Fruit fly (Drosophila melanogaster): Measurements from ENCODE around the gene tomb.

DNA sequence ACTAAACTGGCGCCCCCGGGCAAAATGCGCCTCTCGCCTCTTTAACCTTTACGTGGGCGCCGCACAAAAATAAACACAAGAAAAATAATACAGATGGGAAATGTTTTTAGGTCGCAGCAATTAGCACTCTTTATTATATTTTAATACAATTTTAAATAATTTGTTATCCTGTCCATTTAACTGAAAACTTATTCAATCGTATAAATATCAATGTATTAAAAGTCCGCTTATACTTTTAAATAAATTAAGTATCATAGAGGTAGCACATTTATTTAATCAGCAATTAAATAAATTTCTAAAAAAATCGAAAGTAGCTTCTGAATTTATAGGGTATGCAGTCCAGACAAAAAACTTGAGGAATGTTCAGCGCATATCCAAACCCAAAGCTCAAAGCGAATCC, 29.5 kb downstream of the tomb start:
- TF ChIP-seq CG8478 (optimal IDR thresholded peaks at IDR 0.05) = no peak
- no peak for TF ChIP-seq CTCF (optimal IDR thresholded peaks at IDR 0.05)

Data from S2 (cell line).